Fruit fly (Drosophila melanogaster) Kc167 (cell line): Measurements from ENCODE around the gene CG6870.

ENCODE experiments used
- Sin3A ChIP-seq: fragments of >200 bp; optimal IDR thresholded peaks from 2 replicates; lab custom pipeline; 2018; ENCODE audit warnings: missing external identifiers
- insv ChIP-seq: fragments of >200 bp; optimal IDR thresholded peaks from 3 replicates; lab custom pipeline; 2018; ENCODE audit warnings: missing external identifiers

DNA sequence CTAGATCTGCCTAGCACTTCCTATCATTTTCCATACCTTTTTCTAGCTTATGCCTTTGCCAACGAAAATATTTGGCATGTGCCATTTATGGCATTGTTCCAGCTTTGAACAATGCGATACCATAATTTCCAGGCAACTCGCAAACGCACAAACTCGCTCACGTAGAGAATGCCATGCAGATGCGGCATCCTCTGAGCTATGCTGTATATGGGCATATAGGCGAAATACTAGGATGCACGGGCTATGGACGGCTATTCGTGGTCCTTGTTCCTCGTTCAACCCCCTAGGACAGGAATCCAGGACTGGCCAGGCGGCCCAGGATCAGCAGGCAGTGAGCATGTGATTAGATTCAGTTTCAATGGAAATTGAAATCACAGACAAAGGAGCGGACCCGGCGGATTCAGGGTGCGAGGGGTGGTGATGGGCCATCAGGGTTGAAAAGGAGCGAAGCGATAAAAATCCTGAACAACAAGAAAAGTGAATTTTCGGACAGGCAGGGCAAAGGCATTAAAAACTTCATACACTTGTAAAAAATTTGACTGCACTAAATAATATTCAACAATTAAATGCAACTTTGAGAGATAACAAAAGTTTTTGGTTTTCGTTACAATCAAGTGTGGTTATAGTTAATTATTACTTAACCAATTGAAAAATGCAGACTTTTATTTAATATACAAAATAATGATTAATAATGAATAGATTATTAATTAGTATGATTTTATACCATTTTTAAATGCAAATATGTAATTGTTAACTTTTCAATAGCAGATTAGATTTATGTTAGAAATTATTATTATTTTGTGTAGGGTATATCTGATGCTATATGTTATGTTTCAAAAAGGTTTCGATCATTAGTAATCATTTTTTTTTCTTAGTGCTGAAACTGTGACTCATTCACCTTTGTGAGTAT lies 3.7 kb downstream of the CG6870 start:
- no peak for TF ChIP-seq insv
- no peak for TF ChIP-seq Sin3A (lab: Kevin White, UChicago)
